Worm (Caenorhabditis elegans) whole organism, L2 larva: ENCODE results near the gene phb-2.

ENCODE experiments used
- Y55F3AM.14 ChIP-seq: fragments of 200-800 bp; sonication (Bioruptor generic); optimal IDR thresholded peaks from 2 replicates; lab custom pipeline; 2018; ENCODE audit warnings: mild to moderate bottlenecking, missing genetic modification characterization, missing compliant biosample characterization
- fos-1 ChIP-seq: fragments of 150-350 bp; optimal IDR thresholded peaks from 2 replicates; lab custom pipeline; 2014; ENCODE audit warnings: missing biosample characterization, missing genetic modification characterization
- mab-5 ChIP-seq: fragments of 150-350 bp; optimal IDR thresholded peaks from 2 replicates; lab custom pipeline; 2014; ENCODE audit warnings: missing biosample characterization, missing genetic modification characterization
- nhr-10 ChIP-seq: sonication (generic microtip); optimal IDR thresholded peaks from 2 replicates; lab custom pipeline; 2017; ENCODE audit warnings: missing biosample characterization, missing genetic modification characterization
- nhr-12 ChIP-seq: fragments of 150-350 bp; optimal IDR thresholded peaks from 2 replicates; lab custom pipeline; 2014; ENCODE audit warnings: missing biosample characterization, missing genetic modification characterization
- nhr-237 ChIP-seq: fragments of 150-350 bp; optimal IDR thresholded peaks from 2 replicates; lab custom pipeline; 2014; ENCODE audit warnings: missing biosample characterization, missing genetic modification characterization
- nhr-25 ChIP-seq: fragments of 150-350 bp; sonication (generic microtip); optimal IDR thresholded peaks from 3 replicates; lab custom pipeline; 2014; ENCODE audit warnings: missing biosample characterization, missing genetic modification characterization
- skn-1 ChIP-seq: sonication (generic microtip); optimal IDR thresholded peaks from 2 replicates; lab custom pipeline; 2017; ENCODE audit warnings: missing biosample characterization, missing genetic modification characterization
- sma-3 ChIP-seq: sonication (generic microtip); optimal IDR thresholded peaks from 2 replicates; lab custom pipeline; 2016; ENCODE audit warnings: missing genetic modification reagents, missing genetic modification characterization, missing compliant biosample characterization
- unc-55 ChIP-seq: fragments of 150-350 bp; sonication (generic microtip); optimal IDR thresholded peaks from 3 replicates; lab custom pipeline; 2014; ENCODE audit warnings: missing biosample characterization, missing genetic modification reagents, missing genetic modification characterization
- ztf-1 ChIP-seq: fragments of 200-800 bp; sonication (Bioruptor generic); conservative IDR thresholded peaks from 2 replicates; pipeline ENCODE4 v1.3.6; 2022; ENCODE audit warnings: missing genetic modification characterization, missing compliant biosample characterization

- TF ChIP-seq nhr-25, result no peak
- TF ChIP-seq skn-1 (tag; lab: Kevin White, UChicago), result no peak
- no peak for TF ChIP-seq Y55F3AM.14 (GFP tag; lab: Kevin White, UChicago)
- no peak for TF ChIP-seq unc-55 (GFP tag; lab: Kevin White, UChicago)
- TF ChIP-seq nhr-237 (tag; lab: Kevin White, UChicago), result no peak
- TF ChIP-seq ztf-1, result no peak
- no peak for TF ChIP-seq nhr-10 (tag; lab: Kevin White, UChicago)
- no peak for TF ChIP-seq nhr-12 (tag; lab: Kevin White, UChicago)
- no peak for TF ChIP-seq mab-5 (tag; lab: Kevin White, UChicago)
- TF ChIP-seq fos-1 (tag; lab: Kevin White, UChicago), result no peak
- TF ChIP-seq sma-3 (GFP tag; lab: Kevin White, UChicago), result no peak
Measured at ce11 chrII:6281002-6281401, 29.8 kb downstream of the phb-2 start, which contains the start of gene scly-1.
